Fruit fly (Drosophila melanogaster) whole organism, larva: Measurements from ENCODE around the gene CG3407.

Experiments used
- noc ChIP-seq: fragments of 200-800 bp; sonication (Bioruptor generic); optimal IDR thresholded peaks from 3 replicates; lab custom pipeline; 2019; ENCODE audit warnings: missing biosample characterization, mild to moderate bottlenecking, missing genetic modification characterization, moderate library complexity

The CG3407 gene

dm6 chr2L:3776614-3777196 is 36.5 kb downstream of the CG3407 start:
- TF ChIP-seq noc, result peak; percentile 88

- peak; percentile 4 for TF ChIP-seq noc
Observed at dm6 chr2L:3775767-3776351, 37.4 kb downstream of the CG3407 start.

dm6 chr2L:3773624-3773978 is 39.6 kb downstream of the CG3407 start:
- TF ChIP-seq noc, result no peak

- TF ChIP-seq noc, result peak; percentile 73
Observed at dm6 chr2L:3772937-3773623, 40.1 kb downstream of the CG3407 start.

dm6 chr2L:3772599-3772936 is 40.6 kb downstream of the CG3407 start:
- no peak for TF ChIP-seq noc

dm6 chr2L:3772068-3772428 is 41.2 kb downstream of the CG3407 start:
- TF ChIP-seq noc, result no peak

dm6 chr2L:3771109-3772067 is 41.8 kb downstream of the CG3407 start, which contains the start of gene bowl:
Gene bowl (plus strand): TSS chr2L:3771700.
- TF ChIP-seq noc, result peak; percentile 95

dm6 chr2L:3769718-3770461 is 43.3 kb downstream of the CG3407 start:
- no peak for TF ChIP-seq noc

dm6 chr2L:3765194-3765593 is 48.0 kb downstream of the CG3407 start, which contains the start of gene CG43703:
Gene CG43703 (plus strand): TSS chr2L:3765494.
- TF ChIP-seq noc, result no peak
